Worm (Caenorhabditis elegans) whole organism, young adult: ENCODE results near the gene W01C9.2.
A peak's percentile ranks its signal among the peaks of the same experiment; 100 is the strongest.

ENCODE experiments used
- B0019.2 ChIP-seq: fragments of 200-800 bp; sonication (Bioruptor generic); conservative IDR thresholded peaks from 2 replicates; pipeline ENCODE4 v1.3.6; 2022; ENCODE audit warnings: missing genetic modification reagents, missing genetic modification characterization, missing compliant biosample characterization
- B0261.1 ChIP-seq: sonication (generic microtip); optimal IDR thresholded peaks from 2 replicates; lab custom pipeline; 2016; ENCODE audit warnings: mild to moderate bottlenecking, missing genetic modification characterization, moderate library complexity, missing compliant biosample characterization
- C06A6.2 ChIP-seq: fragments of 200-800 bp; sonication (Bioruptor generic); conservative IDR thresholded peaks from 2 replicates; pipeline ENCODE4 v1.3.6; 2022; ENCODE audit warnings: missing genetic modification characterization, missing compliant biosample characterization
- D2030.7 ChIP-seq: fragments of 200-800 bp; sonication (Bioruptor generic); IDR thresholded peaks from 2 replicates; pipeline ENCODE4 v1.3.6; 2022; ENCODE audit warnings: missing genetic modification reagents, missing genetic modification characterization, missing compliant biosample characterization
- F23B12.7 ChIP-seq: sonication (generic microtip); optimal IDR thresholded peaks from 2 replicates; lab custom pipeline; 2017; ENCODE audit warnings: missing genetic modification characterization, mild to moderate bottlenecking, missing compliant biosample characterization, antibody characterized with exemption, moderate library complexity; ENCODE audit not compliant: insufficient read depth
- F33H1.4 ChIP-seq: fragments of 200-800 bp; sonication (Bioruptor generic); IDR thresholded peaks from 2 replicates; pipeline ENCODE4 v1.3.6; 2022; ENCODE audit warnings: missing genetic modification reagents, missing genetic modification characterization, missing compliant biosample characterization
- F57A8.1 ChIP-seq: fragments of 200-800 bp; sonication (Bioruptor generic); optimal IDR thresholded peaks from 2 replicates; lab custom pipeline; 2018; ENCODE audit warnings: mild to moderate bottlenecking, missing genetic modification characterization, moderate library complexity, missing compliant biosample characterization
- F57C9.4 ChIP-seq: sonication (generic microtip); optimal IDR thresholded peaks from 2 replicates; lab custom pipeline; 2017; ENCODE audit warnings: mild to moderate bottlenecking, missing genetic modification characterization, missing compliant biosample characterization
- K11D2.4 ChIP-seq: fragments of 200-800 bp; sonication (Bioruptor generic); IDR thresholded peaks from 2 replicates; pipeline ENCODE4 v1.3.6; 2022; ENCODE audit warnings: missing genetic modification reagents, missing genetic modification characterization, missing compliant biosample characterization
- Y95B8A.8 ChIP-seq: fragments of 200-800 bp; sonication (Bioruptor generic); IDR thresholded peaks from 2 replicates; pipeline ENCODE4 v1.3.6; 2022; ENCODE audit warnings: missing genetic modification reagents, missing genetic modification characterization, missing compliant biosample characterization
- ZK185.1 ChIP-seq: sonication (generic microtip); optimal IDR thresholded peaks from 2 replicates; lab custom pipeline; 2016; ENCODE audit warnings: mild to moderate bottlenecking, missing genetic modification characterization, missing compliant biosample characterization; ENCODE audit not compliant: poor library complexity, severe bottlenecking
- aptf-3 ChIP-seq: fragments of 200-800 bp; sonication (Bioruptor generic); IDR thresholded peaks from 2 replicates; pipeline ENCODE4 v1.3.6; 2022; ENCODE audit warnings: missing genetic modification characterization, missing compliant biosample characterization
- attf-3 ChIP-seq: fragments of 200-800 bp; sonication (Bioruptor generic); conservative IDR thresholded peaks from 2 replicates; pipeline ENCODE4 v1.3.6; 2022; ENCODE audit warnings: missing genetic modification reagents, missing genetic modification characterization, missing compliant biosample characterization
- attf-5 ChIP-seq: fragments of 200-800 bp; sonication (Bioruptor generic); optimal IDR thresholded peaks from 2 replicates; lab custom pipeline; 2018; ENCODE audit warnings: mild to moderate bottlenecking, missing genetic modification characterization, missing compliant biosample characterization
- bed-1 ChIP-seq: fragments of 200-800 bp; sonication (Bioruptor generic); IDR thresholded peaks from 2 replicates; pipeline ENCODE4 v1.3.6; 2022; ENCODE audit warnings: missing genetic modification reagents, missing genetic modification characterization, missing compliant biosample characterization
- cebp-1 ChIP-seq, 2 experiments: fragments of 200-800 bp in 1 of 2; sonication (Bioruptor generic) in 1 of 2; sonication (generic microtip) in 1 of 2; IDR thresholded peaks in 1 of 2; optimal IDR thresholded peaks in 1 of 2; 2 replicates each; pipeline versions ENCODE4 v1.3.6 to Lab custom; 2017 to 2022; ENCODE audit warnings: missing compliant biosample characterization in 2 of 2, missing genetic modification characterization in 2 of 2, mild to moderate bottlenecking in 1 of 2, missing genetic modification reagents in 1 of 2, moderate library complexity in 1 of 2
- ceh-58 ChIP-seq: fragments of 200-800 bp; sonication (Bioruptor generic); IDR thresholded peaks from 2 replicates; pipeline ENCODE4 v1.3.6; 2022; ENCODE audit warnings: missing genetic modification characterization, missing compliant biosample characterization
- ceh-79 ChIP-seq: sonication (generic microtip); optimal IDR thresholded peaks from 2 replicates; lab custom pipeline; 2017; ENCODE audit warnings: mild to moderate bottlenecking, missing genetic modification characterization, missing compliant biosample characterization
- dox-1 ChIP-seq: fragments of 200-800 bp; sonication (Bioruptor generic); IDR thresholded peaks from 2 replicates; pipeline ENCODE4 v1.3.6; 2022; ENCODE audit warnings: missing genetic modification reagents, missing genetic modification characterization, missing compliant biosample characterization
- dpff-1 ChIP-seq: sonication (generic microtip); optimal IDR thresholded peaks from 2 replicates; lab custom pipeline; 2017; ENCODE audit warnings: mild to moderate bottlenecking, missing genetic modification characterization, missing compliant biosample characterization
- dpl-1 ChIP-seq: fragments of 150-350 bp; optimal IDR thresholded peaks from 2 replicates; lab custom pipeline; 2014; ENCODE audit warnings: missing biosample characterization, missing genetic modification reagents, missing genetic modification characterization
- egl-44 ChIP-seq: fragments of 200-800 bp; sonication (Bioruptor generic); IDR thresholded peaks from 2 replicates; pipeline ENCODE4 v1.3.6; 2022; ENCODE audit warnings: missing genetic modification reagents, missing genetic modification characterization, missing compliant biosample characterization
- ekl-4 ChIP-seq: fragments of 200-800 bp; sonication (Bioruptor generic); IDR thresholded peaks from 2 replicates; pipeline ENCODE4 v1.3.6; 2022; ENCODE audit warnings: missing genetic modification reagents, missing genetic modification characterization, missing compliant biosample characterization
- gei-17 ChIP-seq: fragments of 200-800 bp; sonication (Bioruptor generic); optimal IDR thresholded peaks from 2 replicates; lab custom pipeline; 2018; ENCODE audit warnings: mild to moderate bottlenecking, missing genetic modification characterization, missing compliant biosample characterization
- hmg-1.2 ChIP-seq: fragments of 200-800 bp; sonication (Bioruptor generic); IDR thresholded peaks from 2 replicates; pipeline ENCODE4 v1.3.6; 2022; ENCODE audit warnings: missing genetic modification reagents, missing genetic modification characterization, missing compliant biosample characterization
- let-607 ChIP-seq, 2 experiments: fragments of 200-800 bp in 1 of 2; sonication (Bioruptor generic) in 1 of 2; sonication (generic microtip) in 1 of 2; optimal IDR thresholded peaks; 2 replicates each; lab custom pipeline; 2016 to 2018; ENCODE audit warnings: mild to moderate bottlenecking in 2 of 2, missing compliant biosample characterization in 2 of 2, missing genetic modification characterization in 2 of 2, moderate library complexity in 2 of 2, missing genotype in 1 of 2
- lin-54 ChIP-seq: fragments of 200-800 bp; sonication (Bioruptor generic); optimal IDR thresholded peaks from 2 replicates; lab custom pipeline; 2018; ENCODE audit warnings: mild to moderate bottlenecking, missing genetic modification characterization, missing compliant biosample characterization
- madf-10 ChIP-seq: sonication (generic microtip); optimal IDR thresholded peaks from 2 replicates; lab custom pipeline; 2016; ENCODE audit warnings: mild to moderate bottlenecking, missing genetic modification characterization, missing compliant biosample characterization
- mxl-1 ChIP-seq: sonication (generic microtip); optimal IDR thresholded peaks from 2 replicates; lab custom pipeline; 2016; ENCODE audit warnings: missing genetic modification characterization, missing compliant biosample characterization
- nfya-2 ChIP-seq: fragments of 200-800 bp; sonication (Bioruptor generic); IDR thresholded peaks from 2 replicates; pipeline ENCODE4 v1.3.6; 2022; ENCODE audit warnings: missing genetic modification reagents, missing genetic modification characterization, missing compliant biosample characterization
- nfyb-1 ChIP-seq: fragments of 200-800 bp; sonication (Bioruptor generic); IDR thresholded peaks from 2 replicates; pipeline ENCODE4 v1.3.6; 2022; ENCODE audit warnings: missing genetic modification reagents, missing genetic modification characterization, missing compliant biosample characterization
- rcor-1 ChIP-seq: fragments of 200-800 bp; sonication (Bioruptor generic); IDR thresholded peaks from 2 replicates; pipeline ENCODE4 v1.3.6; 2022; ENCODE audit warnings: missing genetic modification reagents, missing genetic modification characterization, missing compliant biosample characterization
- repo-1 ChIP-seq: sonication (generic microtip); optimal IDR thresholded peaks from 2 replicates; lab custom pipeline; 2017; ENCODE audit warnings: mild to moderate bottlenecking, missing genetic modification characterization, missing compliant biosample characterization
- rpc-1 ChIP-seq, 2 experiments: fragments of 150-350 bp in 1 of 2; sonication (generic microtip) in 1 of 2; optimal IDR thresholded peaks; 2 replicates each; lab custom pipeline; 2014 to 2018; ENCODE audit warnings: missing biosample characterization in 1 of 2, missing genetic modification characterization in 1 of 2, missing genetic modification reagents in 1 of 2, missing genotype in 1 of 2
- sdz-38 ChIP-seq: sonication (generic microtip); optimal IDR thresholded peaks from 2 replicates; lab custom pipeline; 2016; ENCODE audit warnings: missing genotype, missing genetic modification characterization, missing compliant biosample characterization
- snpc-4 ChIP-seq, 5 experiments: fragments of 150-350 bp in 1 of 5; sonication (generic microtip) in 4 of 5; optimal IDR thresholded peaks; 2 replicates each; lab custom pipeline; 2014 to 2018; ENCODE audit warnings: missing genetic modification characterization in 5 of 5, missing biosample characterization in 3 of 5, antibody characterized with exemption in 2 of 5, mild to moderate bottlenecking in 2 of 5, missing compliant biosample characterization in 2 of 5, missing genotype in 2 of 5, moderate library complexity in 2 of 5, missing genetic modification reagents in 1 of 5
- unc-130 ChIP-seq: sonication (generic microtip); optimal IDR thresholded peaks from 2 replicates; lab custom pipeline; 2016; ENCODE audit warnings: missing genetic modification reagents, missing genetic modification characterization, missing compliant biosample characterization
- xnd-1 ChIP-seq: sonication (generic microtip); optimal IDR thresholded peaks from 2 replicates; lab custom pipeline; 2016; ENCODE audit warnings: missing genotype, missing genetic modification reagents, missing genetic modification characterization, missing compliant biosample characterization
- ztf-18 ChIP-seq: sonication (generic microtip); optimal IDR thresholded peaks from 2 replicates; lab custom pipeline; 2016; ENCODE audit warnings: missing genotype, mild to moderate bottlenecking, missing genetic modification characterization, missing compliant biosample characterization
- ztf-26 ChIP-seq: sonication (generic microtip); optimal IDR thresholded peaks from 2 replicates; lab custom pipeline; 2017; ENCODE audit warnings: missing genetic modification characterization, missing compliant biosample characterization

Gene W01C9.2

DNA sequence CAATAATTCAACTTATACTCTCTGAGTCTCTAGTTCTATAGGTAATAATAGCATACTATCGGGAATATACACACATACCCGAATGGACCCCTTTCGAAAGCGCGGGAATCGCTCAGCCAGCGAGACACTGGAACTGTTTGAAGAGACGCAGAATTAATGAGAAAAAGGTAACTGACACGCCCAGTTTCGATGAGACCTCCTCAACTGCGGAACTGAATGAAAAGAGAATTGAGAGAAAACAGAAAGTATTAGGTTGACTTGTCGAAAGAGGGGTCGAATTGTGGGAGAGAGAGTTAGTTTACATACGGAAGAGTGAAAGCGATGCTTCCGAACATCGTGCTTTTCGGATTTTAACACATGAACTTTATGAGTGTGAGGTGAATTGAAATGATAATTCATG, 4.1 kb upstream of the W01C9.2 start:
- TF ChIP-seq ZK185.1 (tag; lab: Kevin White, UChicago), result no peak
- TF ChIP-seq hmg-1.2, result peak; percentile 36; the same call in 1 of the 2 replicates

DNA sequence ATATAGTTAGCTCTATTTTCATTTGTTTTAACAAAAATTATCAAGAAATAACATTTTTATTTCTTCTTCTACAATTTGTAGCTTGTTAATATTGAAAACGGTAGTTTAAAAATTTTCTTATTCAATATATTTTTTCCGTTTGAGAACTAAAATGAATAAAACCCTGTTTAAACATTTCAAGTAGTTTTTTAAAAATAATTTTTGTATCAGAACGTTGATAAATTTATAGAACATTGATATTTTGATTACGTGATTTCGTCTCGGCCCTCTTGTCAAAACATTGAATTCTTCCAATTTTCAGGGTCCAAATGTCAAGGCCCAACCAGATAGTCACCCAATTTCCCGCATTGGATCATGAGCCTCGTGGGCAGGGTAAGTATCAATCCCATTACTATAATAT, 4.3 kb downstream of the W01C9.2 start, which contains the start of gene pqn-73:
Gene pqn-73, plus strand, starts transcription at position 301 of the 400 bp plus-strand sequence.
- no peak for TF ChIP-seq rpc-1 (optimal IDR thresholded peaks at IDR 0.05; lab: Kevin White, UChicago)
- TF ChIP-seq rpc-1 (tag; optimal IDR thresholded peaks at IDR 0.05; lab: Kevin White, UChicago), result no peak
- no peak for TF ChIP-seq egl-44 (GFP tag; lab: Robert Waterston, UW)
- no peak for TF ChIP-seq ekl-4
- TF ChIP-seq mxl-1 (tag; lab: Kevin White, UChicago), result no peak
- no peak for TF ChIP-seq lin-54 (GFP tag; lab: Kevin White, UChicago)
- no peak for TF ChIP-seq C06A6.2 (GFP tag; lab: Robert Waterston, UW)
- no peak for TF ChIP-seq aptf-3 (GFP tag; lab: Robert Waterston, UW)
- TF ChIP-seq gei-17, result no peak

DNA sequence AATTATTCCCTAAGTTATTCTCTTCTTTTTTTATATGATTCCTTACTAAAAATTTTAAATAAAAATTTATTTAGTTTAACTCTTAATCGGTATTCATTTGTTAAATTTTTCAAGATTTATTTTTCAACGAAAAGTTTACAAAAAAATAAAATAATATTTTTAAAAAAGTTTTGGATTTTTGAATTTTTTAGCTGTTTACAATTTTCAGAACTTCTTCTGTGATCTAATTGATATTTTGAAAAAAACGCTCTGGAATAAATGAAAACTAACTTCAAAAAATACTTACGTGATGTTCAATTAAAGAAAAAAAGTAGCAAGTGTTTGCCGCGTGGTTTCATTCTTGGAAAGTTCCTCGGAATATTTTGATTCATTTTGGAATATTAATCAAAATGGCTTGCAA, 9.2 kb downstream of the W01C9.2 start, which contains the start of gene decr-1.2:
Gene decr-1.2, plus strand, starts transcription at position 301 of the 400 bp plus-strand sequence.
- TF ChIP-seq repo-1 (no peak), ztf-26 (tag; lab: Kevin White, UChicago) (no peak)

DNA sequence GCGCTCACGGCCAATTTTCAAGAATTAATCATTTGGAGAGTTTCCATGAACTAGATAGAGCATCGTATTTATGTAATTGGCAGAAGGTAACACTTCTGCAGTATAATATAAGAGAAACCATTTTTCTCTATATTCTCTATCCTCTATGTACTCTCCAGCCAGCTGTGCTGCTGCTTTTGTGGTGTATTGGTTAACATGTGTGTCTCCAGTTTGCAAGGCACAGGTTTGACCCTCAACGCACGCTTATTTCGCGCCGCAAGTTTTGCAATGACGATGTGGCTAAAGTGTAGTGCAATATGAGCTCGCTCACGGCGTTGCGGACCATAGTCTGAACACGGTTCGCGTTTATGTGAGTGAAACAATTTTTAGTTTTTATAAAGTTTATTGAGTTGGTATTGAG, 10.8 kb downstream of the W01C9.2 start:
- TF ChIP-seq rpc-1 (optimal IDR thresholded peaks at IDR 0.05; lab: Kevin White, UChicago), result peak; percentile 87
- TF ChIP-seq rpc-1 (tag; optimal IDR thresholded peaks at IDR 0.05; lab: Kevin White, UChicago), result peak; percentile 91
- TF ChIP-seq unc-130 (GFP tag; lab: Kevin White, UChicago), result no peak
- 0 out of 2 replicates have a peak, but pooled peaks have one; percentile 13 for TF ChIP-seq attf-3
- TF ChIP-seq ceh-58 (GFP tag; lab: Robert Waterston, UW), result peak; percentile 94; the same call in 1 of the 2 replicates
- peak; percentile 80 for TF ChIP-seq ztf-18
- peak; percentile 85 for TF ChIP-seq repo-1
- TF ChIP-seq F23B12.7, result peak; percentile 88
- TF ChIP-seq F57C9.4 (tag; lab: Kevin White, UChicago), result peak; percentile 69
- TF ChIP-seq bed-1, result no peak
- TF ChIP-seq ceh-79, result peak; percentile 32
- no peak for TF ChIP-seq Y95B8A.8
- peak; percentile 92 for TF ChIP-seq nfyb-1 (GFP tag; lab: Robert Waterston, UW)
- TF ChIP-seq F57A8.1 (GFP tag; lab: Kevin White, UChicago), result peak; percentile 98
- TF ChIP-seq ekl-4, result peak; percentile 83
- no peak for TF ChIP-seq B0019.2
- TF ChIP-seq snpc-4 (GFP tag; optimal IDR thresholded peaks at IDR 0.05; lab: Kevin White, UChicago), result no peak
- TF ChIP-seq snpc-4 (tag; optimal IDR thresholded peaks at IDR 0.05; lab: Kevin White, UChicago), result peak in 1 of 4 experiments; percentile 73
- TF ChIP-seq xnd-1 (tag; lab: Kevin White, UChicago), result no peak
- TF ChIP-seq attf-5 (GFP tag; lab: Kevin White, UChicago), result no peak
- TF ChIP-seq D2030.7 (GFP tag; lab: Robert Waterston, UW), result peak; percentile 42; the same call in 1 of the 2 replicates
- TF ChIP-seq B0261.1 (tag; lab: Kevin White, UChicago), result peak; percentile 90
- 0 out of 2 replicates have a peak, but pooled peaks have one; percentile 41 for TF ChIP-seq rcor-1 (GFP tag; lab: Robert Waterston, UW)
- no peak for TF ChIP-seq dpff-1 (tag; lab: Kevin White, UChicago)
- TF ChIP-seq cebp-1 (GFP tag; IDR thresholded peaks at IDR 0.05; lab: Robert Waterston, UW), result peak; percentile 58; the same call in 1 of the 2 replicates
- no peak for TF ChIP-seq cebp-1 (tag; optimal IDR thresholded peaks at IDR 0.05; lab: Kevin White, UChicago)
- peak; percentile 60 for TF ChIP-seq madf-10 (tag; lab: Kevin White, UChicago)
- TF ChIP-seq dpl-1, result peak; percentile 29
- peak; percentile 36; the same call in 1 of the 2 replicates for TF ChIP-seq F33H1.4
- no peak for TF ChIP-seq dox-1
- peak; percentile 65 for TF ChIP-seq C06A6.2 (GFP tag; lab: Robert Waterston, UW)
- TF ChIP-seq sdz-38 (tag; lab: Kevin White, UChicago), result no peak
- peak; percentile 62 to 70 for TF ChIP-seq let-607 (tag; optimal IDR thresholded peaks at IDR 0.05; lab: Kevin White, UChicago)
- peak; percentile 84 for TF ChIP-seq egl-44 (GFP tag; lab: Robert Waterston, UW)
- TF ChIP-seq nfya-2 (GFP tag; lab: Robert Waterston, UW), result 0 out of 2 replicates have a peak, but pooled peaks have one; percentile 35
- no peak; the same call in 1 of the 2 replicates for TF ChIP-seq K11D2.4
